Worm (Caenorhabditis elegans): ENCODE measurements around the gene thn-5.
"Not testable (repeated sequence)": the region's sequence is repeated elsewhere in the genome, so short reads cannot be mapped to it uniquely, and the experiment has no call there.

The thn-5 gene

ce11 chrIV:5264700-5265210, 34.1 kb downstream of the thn-5 start:
- TF ChIP-seq F49E8.2 (tag; optimal IDR thresholded peaks at IDR 0.05; ENCODE audit: borderline replicate concordance) (peak; percentile 56), ama-1 (optimal IDR thresholded peaks at IDR 0.05) (peak; percentile 32), aha-1 (tag) (peak; percentile 57), lin-38 (GFP tag; IDR thresholded peaks at IDR 0.05) (peak; percentile 60), F44E2.7 (GFP tag; IDR thresholded peaks at IDR 0.05) (0 out of 2 replicates have a peak, but pooled peaks have one; percentile 30), mdt-29 (GFP tag; IDR thresholded peaks at IDR 0.05) (peak; percentile 72), arid-1 (GFP tag; conservative IDR thresholded peaks at IDR 0.05) (0 out of 2 replicates have a peak, but pooled peaks have one; percentile 28), T26A8.4 (GFP tag; IDR thresholded peaks at IDR 0.05) (peak; percentile 77), ceh-44 (GFP tag; IDR thresholded peaks at IDR 0.05) (0 out of 2 replicates have a peak, but pooled peaks have one; percentile 35), Y48G9A.11 (GFP tag; IDR thresholded peaks at IDR 0.05) (peak; percentile 30; the same call in 1 of the 2 replicates), unc-62 (GFP tag; optimal IDR thresholded peaks at IDR 0.05 in 1 of 2) (peak in 1 of 2 experiments; percentile 31), snpc-1.2 (GFP tag; IDR thresholded peaks at IDR 0.05) (peak; percentile 97), Y105C5A.15 (GFP tag; IDR thresholded peaks at IDR 0.05) (0 out of 2 replicates have a peak, but pooled peaks have one; percentile 25)
- not testable (repeated sequence) for TF ChIP-seq unc-62 (tag; optimal IDR thresholded peaks at IDR 0.05)

ce11 chrIV:5266474-5266873, 35.8 kb downstream of the thn-5 start, which contains the start of gene F36H12.5:
TSS of gene F36H12.5 (plus strand) at chrIV:5266774.
- TF ChIP-seq F44E2.7 (GFP tag; IDR thresholded peaks at IDR 0.05) (no peak), sdz-12 (GFP tag; optimal IDR thresholded peaks at IDR 0.05) (no peak), ztf-11 (tag; optimal IDR thresholded peaks at IDR 0.05) (no peak), nhr-237 (tag; optimal IDR thresholded peaks at IDR 0.05) (no peak), nhr-6 (tag; optimal IDR thresholded peaks at IDR 0.05) (no peak), F10B5.3 (tag; optimal IDR thresholded peaks at IDR 0.05) (no peak), cey-2 (tag; optimal IDR thresholded peaks at IDR 0.05; ENCODE audit: borderline replicate concordance, insufficient read depth) (no peak), nhr-42 (GFP tag; IDR thresholded peaks at IDR 0.05) (no peak), mxl-3 (GFP tag; optimal IDR thresholded peaks at IDR 0.05) (no peak), skn-1 (tag; optimal IDR thresholded peaks at IDR 0.05) (no peak)

- TF ChIP-seq madf-5 (GFP tag; IDR thresholded peaks at IDR 0.05) (no peak), arid-1 (GFP tag; conservative IDR thresholded peaks at IDR 0.05) (no peak), ztf-7 (tag; optimal IDR thresholded peaks at IDR 0.05) (no peak), ceh-44 (GFP tag; IDR thresholded peaks at IDR 0.05) (no peak), nhr-76 (tag; optimal IDR thresholded peaks at IDR 0.05) (no peak), spr-3 (GFP tag; optimal IDR thresholded peaks at IDR 0.05) (no peak), lin-1 (GFP tag; IDR thresholded peaks at IDR 0.05) (no peak), skn-1 (tag; optimal IDR thresholded peaks at IDR 0.05) (no peak), ceh-20 (GFP tag; IDR thresholded peaks at IDR 0.05) (no peak), set-16 (GFP tag; IDR thresholded peaks at IDR 0.05) (no peak)
These were observed 38.2 kb downstream of the thn-5 start, which contains the start of gene F36H12.4 for ce11 chrIV:5268803-5269202. TSS of gene F36H12.4 (plus strand) at chrIV:5269103.

DNA sequence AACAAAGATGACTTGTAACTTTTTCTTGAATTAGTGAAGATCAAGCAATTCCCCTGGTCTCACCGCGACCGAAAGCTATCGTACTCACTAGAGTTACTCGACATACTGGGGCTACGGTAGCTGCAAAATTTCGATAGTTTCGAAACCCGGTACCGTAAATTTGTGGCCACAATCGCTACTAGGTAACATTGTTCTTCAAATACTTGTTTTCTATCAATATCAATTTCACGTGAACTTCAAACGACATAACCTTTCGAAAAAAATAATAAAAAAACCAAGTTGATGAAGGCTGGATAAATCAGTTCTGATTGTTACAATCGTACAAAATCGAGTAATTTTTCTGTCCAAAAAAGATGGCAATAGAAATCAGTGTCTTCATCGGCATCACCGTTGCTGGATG, 41.9 kb downstream of the thn-5 start, which contains the start of gene F36H12.3:
Gene F36H12.3 (plus strand): TSS at position 301 of the 400 bp plus-strand sequence.
- TF ChIP-seq fos-1 (tag; optimal IDR thresholded peaks at IDR 0.05) (no peak), unc-62 (GFP tag; optimal IDR thresholded peaks at IDR 0.05 in 1 of 2) (peak in 1 of 2 experiments; percentile 65), unc-62 (tag; optimal IDR thresholded peaks at IDR 0.05) (no peak)

DNA sequence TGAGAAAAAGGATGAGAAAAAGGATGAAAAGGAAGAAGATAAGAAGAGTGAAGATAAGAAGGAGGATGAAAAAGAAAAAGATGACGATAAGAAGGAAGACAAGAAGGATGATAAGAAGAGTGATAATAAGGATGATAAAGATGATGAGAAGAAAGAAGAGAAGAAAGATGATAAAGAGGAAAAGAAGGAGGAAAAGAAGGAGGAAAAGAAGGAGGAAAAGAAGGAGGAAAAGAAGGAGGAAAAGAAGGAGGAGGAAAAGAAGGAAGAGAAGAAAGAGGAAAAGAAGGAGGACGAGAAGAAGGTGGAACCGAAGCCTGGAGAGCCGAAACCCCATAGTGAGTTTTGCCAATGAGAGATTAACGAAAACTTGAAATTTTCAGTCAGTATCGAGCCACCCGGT, 42.8 kb downstream of the thn-5 start:
- TF ChIP-seq set-16 (GFP tag; IDR thresholded peaks at IDR 0.05) (peak; percentile 60; the same call in 1 of the 2 replicates), unc-62 (GFP tag; optimal IDR thresholded peaks at IDR 0.05 in 1 of 2) (peak in 1 of 2 experiments; percentile 54), unc-62 (tag; optimal IDR thresholded peaks at IDR 0.05) (no peak), dmd-8 (GFP tag; IDR thresholded peaks at IDR 0.05) (no peak), Y48G9A.11 (GFP tag; IDR thresholded peaks at IDR 0.05) (no peak), zfp-2 (tag; optimal IDR thresholded peaks at IDR 0.05) (no peak), nhr-76 (tag; optimal IDR thresholded peaks at IDR 0.05) (no peak), hlh-30 (tag; optimal IDR thresholded peaks at IDR 0.05; ENCODE audit: insufficient read depth) (no peak), jun-1 (tag; optimal IDR thresholded peaks at IDR 0.05) (no peak), egl-27 (tag; optimal IDR thresholded peaks at IDR 0.05) (no peak), fkh-10 (GFP tag; optimal IDR thresholded peaks at IDR 0.05) (no peak), pqm-1 (tag; optimal IDR thresholded peaks at IDR 0.05) (no peak), gei-8 (GFP tag; optimal IDR thresholded peaks at IDR 0.05) (no peak), ces-1 (GFP tag; optimal IDR thresholded peaks at IDR 0.05) (no peak), hmg-1.1 (GFP tag; IDR thresholded peaks at IDR 0.05) (no peak), snpc-4 (tag; optimal IDR thresholded peaks at IDR 0.05) (no peak), lsy-2 (tag; optimal IDR thresholded peaks at IDR 0.05) (no peak)

Data from whole organism, L4 larva.